Comparison of ENCODE assay signal across 2 fruit fly cellular contexts in the genomic region with DNA sequence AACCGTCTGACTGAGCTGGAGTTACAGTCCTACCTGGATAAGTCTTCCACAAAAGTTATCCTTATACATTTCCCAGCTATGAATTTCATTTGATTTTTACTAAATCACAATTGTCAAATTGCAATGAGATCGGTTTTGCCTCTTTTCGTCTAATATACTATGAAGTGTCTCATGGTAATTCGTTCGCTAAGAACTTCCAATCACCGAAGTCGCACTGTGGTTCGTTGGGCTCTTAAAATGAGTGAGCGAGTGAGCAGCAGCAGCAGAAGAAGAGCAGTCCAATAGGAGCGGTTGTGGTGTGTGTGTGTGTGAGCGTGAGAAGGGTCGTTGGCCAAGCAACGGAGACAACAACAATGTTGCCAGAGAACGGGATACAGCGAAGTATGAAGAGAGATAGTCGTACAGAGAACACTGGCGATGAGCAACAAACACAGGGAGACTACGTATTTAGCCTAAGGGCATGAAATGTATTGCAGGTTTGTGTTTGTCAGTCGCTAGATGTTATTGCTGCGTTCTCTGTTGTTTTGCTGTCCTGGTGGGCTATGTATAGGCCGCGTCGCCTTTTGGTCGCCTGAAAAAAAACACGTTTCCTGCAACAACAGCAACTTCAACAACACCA.
TF ChIP-seq lines count a peak whose summit lies in the region.

No protein-coding gene starts in this region.

TF ChIP-seq in whole organism, embryonic, 481 proteins besides CTCF, POLR2A, EP300 and RAD21 (continued from another document and continues in another):
- TF ChIP-seq CG2712 (tag; optimal IDR thresholded peaks at IDR 0.05; lab: Kevin White, UChicago) (peak; percentile 93), usp (GFP tag; optimal IDR thresholded peaks at IDR 0.05; lab: Kevin White, UChicago) (no peak), CG14710 (tag; optimal IDR thresholded peaks at IDR 0.05; lab: Kevin White, UChicago) (peak; percentile 85), seq (GFP tag; IDR thresholded peaks at IDR 0.05; lab: Robert Waterston, UW) (peak; percentile 93), Med (GFP tag; lab: Kevin White, UChicago) (peak; percentile 99), Elba2 (GFP tag; optimal IDR thresholded peaks at IDR 0.05; lab: Kevin White, UChicago) (peak; percentile 98), CG31441 (GFP tag; IDR thresholded peaks at IDR 0.05; lab: Robert Waterston, UW) (peak; percentile 85), Max (GFP tag; optimal IDR thresholded peaks at IDR 0.05; lab: Kevin White, UChicago) (peak; percentile 85), shn (GFP tag; optimal IDR thresholded peaks at IDR 0.05; lab: Kevin White, UChicago) (peak; percentile 85), Hmr (GFP tag; optimal IDR thresholded peaks at IDR 0.05; lab: Kevin White, UChicago) (peak; percentile 93), CG32772 (GFP tag; IDR thresholded peaks at IDR 0.05; lab: Robert Waterston, UW) (peak; percentile 84), CG6272 (GFP tag; IDR thresholded peaks at IDR 0.05; lab: Robert Waterston, UW) (peak; percentile 81), lola (GFP tag; optimal IDR thresholded peaks at IDR 0.05; lab: Kevin White, UChicago) (peak in 1 of 3 experiments; percentile 89), Hsf (GFP tag; optimal IDR thresholded peaks at IDR 0.05; lab: Kevin White, UChicago) (peak; percentile 93), dmrt11E (tag; optimal IDR thresholded peaks at IDR 0.05; lab: Kevin White, UChicago) (peak; percentile 91), insv (GFP tag; optimal IDR thresholded peaks at IDR 0.05; lab: Kevin White, UChicago) (peak; percentile 36 to 86), croc (GFP tag; conservative IDR thresholded peaks at IDR 0.05; lab: Robert Waterston, UW) (peak; percentile 80), klu (GFP tag; IDR thresholded peaks at IDR 0.05; lab: Robert Waterston, UW) (peak; percentile 77), CrebB (tag; optimal IDR thresholded peaks at IDR 0.05; lab: Kevin White, UChicago) (peak; percentile 91), zf30C (GFP tag; optimal IDR thresholded peaks at IDR 0.05; lab: Kevin White, UChicago) (no peak), MBD-R2 (GFP tag; IDR thresholded peaks at IDR 0.05; lab: Robert Waterston, UW) (peak; percentile 80; the same call in 1 of the 2 replicates), CG9215 (GFP tag; IDR thresholded peaks at IDR 0.05; lab: Robert Waterston, UW) (peak; percentile 83), exex (tag; optimal IDR thresholded peaks at IDR 0.05; lab: Kevin White, UChicago) (peak; percentile 54), B-H1 (GFP tag; IDR thresholded peaks at IDR 0.05; lab: Robert Waterston, UW) (peak; percentile 79), CG6791 (GFP tag; IDR thresholded peaks at IDR 0.05; lab: Robert Waterston, UW; ENCODE audit: partially characterized antibody) (no peak), al (GFP tag; IDR thresholded peaks at IDR 0.05; lab: Robert Waterston, UW) (peak; percentile 83), Lhr (GFP tag; optimal IDR thresholded peaks at IDR 0.05; lab: Kevin White, UChicago) (peak; percentile 59), CG13624 (GFP tag; optimal IDR thresholded peaks at IDR 0.05; lab: Kevin White, UChicago) (peak; percentile 94), CG17912 (GFP tag; optimal IDR thresholded peaks at IDR 0.05; lab: Kevin White, UChicago) (no peak), ATbp (GFP tag; optimal IDR thresholded peaks at IDR 0.05; lab: Kevin White, UChicago) (peak; percentile 88), zen (tag; optimal IDR thresholded peaks at IDR 0.05; lab: Kevin White, UChicago) (peak; percentile 89), pzg (GFP tag; optimal IDR thresholded peaks at IDR 0.05; lab: Kevin White, UChicago) (peak; percentile 16), CG43689 (GFP tag; IDR thresholded peaks at IDR 0.05; lab: Robert Waterston, UW) (peak; percentile 65; the same call in 1 of the 2 replicates), CG11398 (GFP tag; optimal IDR thresholded peaks at IDR 0.05; lab: Kevin White, UChicago) (peak; percentile 89), CG42726 (GFP tag; IDR thresholded peaks at IDR 0.05; lab: Robert Waterston, UW; ENCODE audit: partially characterized antibody) (no peak), CG7372 (GFP tag; IDR thresholded peaks at IDR 0.05; lab: Robert Waterston, UW) (peak; percentile 71), phol (tag; optimal IDR thresholded peaks at IDR 0.05; lab: Kevin White, UChicago) (peak; percentile 87), eve (GFP tag; optimal IDR thresholded peaks at IDR 0.05; lab: Kevin White, UChicago) (peak in 1 of 2 experiments; percentile 93), Rfx (GFP tag; IDR thresholded peaks at IDR 0.05; lab: Robert Waterston, UW) (peak; percentile 93), br (optimal IDR thresholded peaks at IDR 0.05; lab: Kevin White, UChicago) (no peak), CG4360 (GFP tag; IDR thresholded peaks at IDR 0.05; lab: Robert Waterston, UW) (peak; percentile 95), Oli (tag; optimal IDR thresholded peaks at IDR 0.05; lab: Kevin White, UChicago) (peak; percentile 90), sna (GFP tag; IDR thresholded peaks at IDR 0.05; lab: Robert Waterston, UW; ENCODE audit: partially characterized antibody) (no peak), CG1529 (GFP tag; optimal IDR thresholded peaks at IDR 0.05; lab: Kevin White, UChicago) (peak; percentile 85), H15 (GFP tag; IDR thresholded peaks at IDR 0.05; lab: Robert Waterston, UW) (peak; percentile 87), CG31365 (tag; optimal IDR thresholded peaks at IDR 0.05; lab: Kevin White, UChicago) (peak; percentile 79), HLH3B (GFP tag; IDR thresholded peaks at IDR 0.05; lab: Robert Waterston, UW) (peak; percentile 91), CG12769 (tag; optimal IDR thresholded peaks at IDR 0.05; lab: Kevin White, UChicago) (peak; percentile 98), CG5953 (GFP tag; IDR thresholded peaks at IDR 0.05; lab: Robert Waterston, UW) (peak; percentile 78), Xbp1 (GFP tag; optimal IDR thresholded peaks at IDR 0.05; lab: Kevin White, UChicago) (peak; percentile 94), unc-4 (GFP tag; IDR thresholded peaks at IDR 0.05; lab: Robert Waterston, UW; ENCODE audit: partially characterized antibody) (no peak), CG15601 (tag; optimal IDR thresholded peaks at IDR 0.05; lab: Kevin White, UChicago) (peak; percentile 87), CG13123 (GFP tag; optimal IDR thresholded peaks at IDR 0.05; lab: Kevin White, UChicago) (peak; percentile 60), CG17612 (GFP tag; IDR thresholded peaks at IDR 0.05; lab: Robert Waterston, UW) (peak; percentile 72; the same call in 1 of the 2 replicates), NfI (GFP tag; optimal IDR thresholded peaks at IDR 0.05; lab: Kevin White, UChicago) (peak; percentile 93), bcd (GFP tag; optimal IDR thresholded peaks at IDR 0.05; lab: Kevin White, UChicago) (peak; percentile 91), ham (GFP tag; IDR thresholded peaks at IDR 0.05; lab: Robert Waterston, UW) (peak; percentile 48; the same call in 1 of the 2 replicates), Poxn (GFP tag; IDR thresholded peaks at IDR 0.05; lab: Robert Waterston, UW) (peak; percentile 71), CG30020 (tag; optimal IDR thresholded peaks at IDR 0.05; lab: Kevin White, UChicago) (peak; percentile 51), sens (GFP tag; lab: Kevin White, UChicago) (peak; percentile 99), bab2 (GFP tag; optimal IDR thresholded peaks at IDR 0.05; lab: Kevin White, UChicago) (peak; percentile 93)

TF ChIP-seq in whole organism, prepupa, 60 proteins besides CTCF, POLR2A, EP300 and RAD21 (continued from another document):
- TF ChIP-seq CG1621 (tag; optimal IDR thresholded peaks at IDR 0.05; lab: Kevin White, UChicago) (peak; percentile 97), CG11762 (GFP tag; optimal IDR thresholded peaks at IDR 0.05; lab: Kevin White, UChicago; ENCODE audit: insufficient read depth) (peak; percentile 96), CG6792 (GFP tag; optimal IDR thresholded peaks at IDR 0.05; lab: Kevin White, UChicago) (peak; percentile 98), CG11294 (GFP tag; IDR thresholded peaks at IDR 0.05; lab: Robert Waterston, UW) (peak; percentile 76), CG11902 (GFP tag; optimal IDR thresholded peaks at IDR 0.05; lab: Kevin White, UChicago) (peak; percentile 98), Eip78C (GFP tag; lab: Kevin White, UChicago) (peak; percentile 99), Met (GFP tag; optimal IDR thresholded peaks at IDR 0.05; lab: Kevin White, UChicago) (peak; percentile 99), CG3919 (GFP tag; optimal IDR thresholded peaks at IDR 0.05; lab: Kevin White, UChicago) (peak; percentile 99), Hr38 (GFP tag; optimal IDR thresholded peaks at IDR 0.05; lab: Kevin White, UChicago) (peak; percentile 42), CG15336 (GFP tag; IDR thresholded peaks at IDR 0.05; lab: Robert Waterston, UW) (peak; percentile 92), vri (GFP tag; optimal IDR thresholded peaks at IDR 0.05; lab: Kevin White, UChicago) (peak; percentile 97), fd85E (GFP tag; optimal IDR thresholded peaks at IDR 0.05; lab: Kevin White, UChicago) (peak; percentile 94)
